Worm (Caenorhabditis elegans): Measurements from ENCODE around the gene K05F1.10.

DNA sequence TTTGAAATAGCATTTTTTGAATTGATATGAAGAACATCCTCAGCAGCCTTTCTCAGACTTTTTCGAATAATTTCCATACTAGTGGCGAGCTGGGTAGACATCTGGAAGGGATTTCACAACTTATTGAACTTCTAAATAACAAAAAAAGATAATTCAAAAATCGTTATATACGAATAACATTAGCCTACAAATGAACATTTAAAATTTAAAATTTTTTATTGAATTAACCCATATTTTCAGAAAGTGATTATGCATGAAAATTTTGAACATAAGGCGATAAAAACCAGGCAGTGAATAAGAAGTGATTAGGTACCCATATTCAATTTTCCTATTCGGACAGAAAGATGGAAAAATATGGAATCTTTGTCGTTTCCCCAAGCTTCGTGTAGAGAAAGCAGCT, 23.2 kb upstream of the K05F1.10 start, which contains the start of gene ZK1248.11:
- TF ChIP-seq sox-4 (tag; optimal IDR thresholded peaks at IDR 0.05) = no peak
- no peak for TF ChIP-seq mec-3 (tag; optimal IDR thresholded peaks at IDR 0.05; ENCODE audit: borderline replicate concordance)
- no peak for TF ChIP-seq hlh-8 (tag; optimal IDR thresholded peaks at IDR 0.05)
- no peak for TF ChIP-seq pag-3 (tag; optimal IDR thresholded peaks at IDR 0.05; ENCODE audit: borderline replicate concordance)
- no peak for TF ChIP-seq fax-1 (tag; optimal IDR thresholded peaks at IDR 0.05)
- no peak for TF ChIP-seq ama-1 (optimal IDR thresholded peaks at IDR 0.05)
